Worm (Caenorhabditis elegans): ENCODE measurements around the gene etc-1.

ce11 chrII:8642376-8642775 is 22.3 kb upstream of the etc-1 start:
- TF ChIP-seq aly-1 (tag; optimal IDR thresholded peaks at IDR 0.05) (no peak), B0310.2 (tag; optimal IDR thresholded peaks at IDR 0.05) (no peak), hnd-1 (tag; optimal IDR thresholded peaks at IDR 0.05) (no peak), ama-1 (optimal IDR thresholded peaks at IDR 0.05) (no peak), tbx-37 (GFP tag; conservative IDR thresholded peaks at IDR 0.05) (no peak), ceh-13 (GFP tag; optimal IDR thresholded peaks at IDR 0.05) (no peak), flt-1 (GFP tag; IDR thresholded peaks at IDR 0.05) (no peak), F13C5.2 (tag; optimal IDR thresholded peaks at IDR 0.05) (no peak)
